Worm (Caenorhabditis elegans) whole organism, L4/young adult: ENCODE measurements around the gene C01G10.5.

Experiments
- W03F9.2 ChIP-seq: fragments of 150-350 bp; optimal IDR thresholded peaks from 2 replicates; lab custom pipeline; 2014; ENCODE audit warnings: missing biosample characterization, missing genetic modification characterization
- dao-5 ChIP-seq: sonication (generic microtip); optimal IDR thresholded peaks from 2 replicates; lab custom pipeline; 2016; ENCODE audit warnings: missing genotype, missing genetic modification characterization, moderate library complexity, missing compliant biosample characterization
- him-1 ChIP-seq: sonication (generic microtip); optimal IDR thresholded peaks from 2 replicates; lab custom pipeline; 2016; ENCODE audit warnings: missing genotype, missing genetic modification reagents, missing genetic modification characterization, missing compliant biosample characterization

ce11 chrV:15127955-15128354, 38.6 kb upstream of the C01G10.5 start, which contains the start of gene srr-7:
- TF ChIP-seq W03F9.2 (tag; lab: Kevin White, UChicago), result no peak
- no peak for TF ChIP-seq him-1 (tag; lab: Kevin White, UChicago)
- no peak for TF ChIP-seq dao-5 (tag; lab: Kevin White, UChicago)
